Fruit fly (Drosophila melanogaster): Measurements from ENCODE around the gene Cyp28d1.

The Cyp28d1 gene

DNA sequence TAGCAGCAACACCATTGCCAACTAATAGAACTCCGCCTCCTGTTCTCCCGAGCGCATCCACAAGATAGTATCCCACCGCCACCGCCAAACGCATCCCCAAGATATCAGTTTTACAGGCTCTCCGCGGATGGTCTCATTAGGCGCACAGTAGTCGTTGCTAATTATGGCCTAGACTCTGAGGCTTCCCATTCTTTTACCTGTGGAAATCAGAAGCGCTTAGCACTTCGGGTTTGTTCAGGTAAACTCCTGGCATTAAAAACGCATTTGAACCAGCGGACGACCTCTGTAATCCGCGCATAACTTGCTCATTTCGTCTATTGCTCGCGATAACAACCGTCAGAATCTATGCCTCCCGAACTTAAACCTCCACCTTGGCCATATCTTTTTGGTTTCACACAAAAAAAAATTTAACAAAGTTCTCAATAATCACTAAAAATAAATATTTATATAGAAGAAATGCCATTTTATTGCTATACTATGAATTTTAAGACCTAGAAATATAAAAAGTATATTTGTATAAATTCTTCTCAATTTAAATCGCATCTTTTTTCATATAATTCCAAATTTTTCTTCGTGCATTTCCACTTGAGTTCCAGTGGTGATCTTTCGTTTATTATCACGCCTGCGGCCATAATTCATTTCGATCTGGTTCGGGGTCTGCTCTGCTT lies 27.8 kb downstream of the Cyp28d1 start (continued):
- TF ChIP-seq CG7357 (GFP tag; IDR thresholded peaks at IDR 0.05) (peak; percentile 63; the same call in 2 of the 3 replicates), hkb (optimal IDR thresholded peaks at IDR 0.05) (no peak), hkb (GFP tag; IDR thresholded peaks at IDR 0.05) (0 out of 2 replicates have a peak, but pooled peaks have one; percentile 40), Oli (tag; optimal IDR thresholded peaks at IDR 0.05) (peak; percentile 62), odd (GFP tag; optimal IDR thresholded peaks at IDR 0.05) (peak; percentile 6), CG15073 (GFP tag; optimal IDR thresholded peaks at IDR 0.05) (no peak), gt (GFP tag; IDR thresholded peaks at IDR 0.05) (no peak), yki (optimal IDR thresholded peaks at IDR 0.05) (no peak), CG18599 (GFP tag; optimal IDR thresholded peaks at IDR 0.05) (peak; percentile 22), CG2875 (GFP tag; optimal IDR thresholded peaks at IDR 0.05) (peak; percentile 65), Oaz (GFP tag; IDR thresholded peaks at IDR 0.05) (no peak), CG3995 (GFP tag; optimal IDR thresholded peaks at IDR 0.05) (no peak), CG17385 (GFP tag; optimal IDR thresholded peaks at IDR 0.05) (peak; percentile 62), CG17328 (GFP tag; IDR thresholded peaks at IDR 0.05) (peak; percentile 70; the same call in 1 of the 2 replicates), row (GFP tag; IDR thresholded peaks at IDR 0.05) (peak; percentile 76), slbo (GFP tag; IDR thresholded peaks at IDR 0.05) (peak; percentile 19; the same call in 1 of the 2 replicates), run (tag; optimal IDR thresholded peaks at IDR 0.05) (peak; percentile 13), ssp (GFP tag; IDR thresholded peaks at IDR 0.05) (0 out of 2 replicates have a peak, but pooled peaks have one; percentile 30), Ets97D (GFP tag; optimal IDR thresholded peaks at IDR 0.05) (no peak), PHDP (tag; optimal IDR thresholded peaks at IDR 0.05) (peak; percentile 71), abd-A (tag; optimal IDR thresholded peaks at IDR 0.05) (no peak), CG13424 (tag; optimal IDR thresholded peaks at IDR 0.05) (peak; percentile 77), pan (optimal IDR thresholded peaks at IDR 0.05) (no peak), pan (GFP tag; optimal IDR thresholded peaks at IDR 0.05 in 1 of 2, IDR thresholded peaks at IDR 0.05 in 1 of 2) (peak in 1 of 2 experiments; percentile 13), CG2116 (GFP tag; optimal IDR thresholded peaks at IDR 0.05) (peak; percentile 3), pzg (GFP tag; optimal IDR thresholded peaks at IDR 0.05) (no peak), wek (GFP tag; optimal IDR thresholded peaks at IDR 0.05) (no peak), CG14667 (GFP tag; IDR thresholded peaks at IDR 0.05) (no peak), chm (GFP tag; IDR thresholded peaks at IDR 0.05) (no peak; the same call in 1 of the 2 replicates), CG3281 (GFP tag; optimal IDR thresholded peaks at IDR 0.05) (no peak), CG11695 (GFP tag; IDR thresholded peaks at IDR 0.05) (peak; percentile 59; the same call in 2 of the 3 replicates), D19B (GFP tag; optimal IDR thresholded peaks at IDR 0.05) (no peak), CG3163 (GFP tag; optimal IDR thresholded peaks at IDR 0.05) (no peak), oc (tag; optimal IDR thresholded peaks at IDR 0.05) (peak; percentile 82), CG33557 (GFP tag; optimal IDR thresholded peaks at IDR 0.05) (peak; percentile 84), GATAe (GFP tag; conservative IDR thresholded peaks at IDR 0.05) (no peak), dmrt11E (tag; optimal IDR thresholded peaks at IDR 0.05) (peak; percentile 94), CG17359 (tag; optimal IDR thresholded peaks at IDR 0.05) (peak; percentile 65), Blimp-1 (GFP tag; optimal IDR thresholded peaks at IDR 0.05) (peak; percentile 84), CG12942 (GFP tag; optimal IDR thresholded peaks at IDR 0.05) (peak; percentile 26), YL-1 (GFP tag; optimal IDR thresholded peaks at IDR 0.05) (no peak), Deaf1 (tag; optimal IDR thresholded peaks at IDR 0.05) (peak; percentile 17), D19A (tag; optimal IDR thresholded peaks at IDR 0.05) (peak; percentile 79), org-1 (GFP tag; optimal IDR thresholded peaks at IDR 0.05) (peak; percentile 13), sima (GFP tag; optimal IDR thresholded peaks at IDR 0.05) (no peak), sim (GFP tag; IDR thresholded peaks at IDR 0.05) (0 out of 2 replicates have a peak, but pooled peaks have one; percentile 43), CG17802 (tag; optimal IDR thresholded peaks at IDR 0.05) (peak; percentile 0), dpn (GFP tag; optimal IDR thresholded peaks at IDR 0.05) (peak in 1 of 2 experiments; percentile 42), Hsf (GFP tag; optimal IDR thresholded peaks at IDR 0.05) (peak; percentile 15), stwl (tag; optimal IDR thresholded peaks at IDR 0.05) (peak; percentile 31)

Measured in whole organism, embryonic.